Worm (Caenorhabditis elegans) whole organism, young adult: ENCODE measurements around the gene F21C10.19.

Experiments
- B0261.1 ChIP-seq: sonication (generic microtip); optimal IDR thresholded peaks from 2 replicates; lab custom pipeline; 2016; ENCODE audit warnings: mild to moderate bottlenecking, missing genetic modification characterization, moderate library complexity, missing compliant biosample characterization
- B0336.3 ChIP-seq: fragments of 200-800 bp; sonication (Bioruptor generic); IDR thresholded peaks from 2 replicates; pipeline ENCODE4 v1.3.6; 2022; ENCODE audit warnings: missing genetic modification characterization, missing compliant biosample characterization
- C17E4.6 ChIP-seq: fragments of 200-800 bp; sonication (Bioruptor generic); IDR thresholded peaks from 2 replicates; pipeline ENCODE4 v1.3.6; 2022; ENCODE audit warnings: missing genetic modification reagents, missing genetic modification characterization, missing compliant biosample characterization
- D2030.7 ChIP-seq: fragments of 200-800 bp; sonication (Bioruptor generic); IDR thresholded peaks from 2 replicates; pipeline ENCODE4 v1.3.6; 2022; ENCODE audit warnings: missing genetic modification reagents, missing genetic modification characterization, missing compliant biosample characterization
- F33H1.4 ChIP-seq: fragments of 200-800 bp; sonication (Bioruptor generic); IDR thresholded peaks from 2 replicates; pipeline ENCODE4 v1.3.6; 2022; ENCODE audit warnings: missing genetic modification reagents, missing genetic modification characterization, missing compliant biosample characterization
- F55B11.4 ChIP-seq: sonication (generic microtip); optimal IDR thresholded peaks from 2 replicates; lab custom pipeline; 2016; ENCODE audit warnings: missing compliant biosample characterization, missing genetic modification characterization, borderline replicate concordance; ENCODE audit not compliant: insufficient read depth
- F57A8.1 ChIP-seq: fragments of 200-800 bp; sonication (Bioruptor generic); optimal IDR thresholded peaks from 2 replicates; lab custom pipeline; 2018; ENCODE audit warnings: mild to moderate bottlenecking, missing genetic modification characterization, moderate library complexity, missing compliant biosample characterization
- Y53G8AR.9 ChIP-seq: fragments of 200-800 bp; sonication (Bioruptor generic); conservative IDR thresholded peaks from 2 replicates; pipeline ENCODE4 v1.3.6; 2022; ENCODE audit warnings: missing genetic modification reagents, missing genetic modification characterization, missing compliant biosample characterization
- Y79H2A.3 ChIP-seq: fragments of 200-800 bp; sonication (Bioruptor generic); conservative IDR thresholded peaks from 2 replicates; pipeline ENCODE4 v1.3.6; 2022; ENCODE audit warnings: missing genetic modification reagents, missing genetic modification characterization, missing compliant biosample characterization
- Y95B8A.8 ChIP-seq: fragments of 200-800 bp; sonication (Bioruptor generic); IDR thresholded peaks from 2 replicates; pipeline ENCODE4 v1.3.6; 2022; ENCODE audit warnings: missing genetic modification reagents, missing genetic modification characterization, missing compliant biosample characterization
- akir-1 ChIP-seq: fragments of 200-800 bp; sonication (Bioruptor generic); optimal IDR thresholded peaks from 2 replicates; lab custom pipeline; 2018; ENCODE audit warnings: mild to moderate bottlenecking, missing genetic modification characterization, moderate library complexity, missing compliant biosample characterization
- aptf-2 ChIP-seq: fragments of 200-800 bp; sonication (Bioruptor generic); conservative IDR thresholded peaks from 2 replicates; pipeline ENCODE4 v1.3.6; 2022; ENCODE audit warnings: missing genetic modification reagents, missing genetic modification characterization, missing compliant biosample characterization
- atf-7 ChIP-seq: sonication (generic microtip); optimal IDR thresholded peaks from 2 replicates; lab custom pipeline; 2017; ENCODE audit warnings: mild to moderate bottlenecking, missing genetic modification characterization, missing compliant biosample characterization
- attf-3 ChIP-seq: fragments of 200-800 bp; sonication (Bioruptor generic); conservative IDR thresholded peaks from 2 replicates; pipeline ENCODE4 v1.3.6; 2022; ENCODE audit warnings: missing genetic modification reagents, missing genetic modification characterization, missing compliant biosample characterization
- cebp-1 ChIP-seq, 2 experiments: fragments of 200-800 bp in 1 of 2; sonication (Bioruptor generic) in 1 of 2; sonication (generic microtip) in 1 of 2; IDR thresholded peaks in 1 of 2; optimal IDR thresholded peaks in 1 of 2; 2 replicates each; pipeline versions ENCODE4 v1.3.6 to Lab custom; 2017 to 2022; ENCODE audit warnings: missing compliant biosample characterization in 2 of 2, missing genetic modification characterization in 2 of 2, mild to moderate bottlenecking in 1 of 2, missing genetic modification reagents in 1 of 2, moderate library complexity in 1 of 2
- cebp-2 ChIP-seq: fragments of 200-800 bp; sonication (Bioruptor generic); IDR thresholded peaks from 2 replicates; pipeline ENCODE4 v1.3.6; 2022; ENCODE audit warnings: missing genetic modification characterization, missing compliant biosample characterization
- ceh-100 ChIP-seq: fragments of 200-800 bp; sonication (Bioruptor generic); IDR thresholded peaks from 2 replicates; pipeline ENCODE4 v1.3.6; 2022; ENCODE audit warnings: missing genetic modification reagents, missing genetic modification characterization, missing compliant biosample characterization
- ceh-40 ChIP-seq: fragments of 200-800 bp; sonication (Bioruptor generic); IDR thresholded peaks from 2 replicates; pipeline ENCODE4 v1.3.6; 2022; ENCODE audit warnings: missing genetic modification characterization, missing compliant biosample characterization
- ekl-4 ChIP-seq: fragments of 200-800 bp; sonication (Bioruptor generic); IDR thresholded peaks from 2 replicates; pipeline ENCODE4 v1.3.6; 2022; ENCODE audit warnings: missing genetic modification reagents, missing genetic modification characterization, missing compliant biosample characterization
- hmg-1.2 ChIP-seq: fragments of 200-800 bp; sonication (Bioruptor generic); IDR thresholded peaks from 2 replicates; pipeline ENCODE4 v1.3.6; 2022; ENCODE audit warnings: missing genetic modification reagents, missing genetic modification characterization, missing compliant biosample characterization
- hmg-20 ChIP-seq: fragments of 200-800 bp; sonication (Bioruptor generic); IDR thresholded peaks from 2 replicates; pipeline ENCODE4 v1.3.6; 2022; ENCODE audit warnings: missing genetic modification reagents, missing genetic modification characterization, missing compliant biosample characterization
- hrde-1 ChIP-seq: sonication (generic microtip); optimal IDR thresholded peaks from 2 replicates; lab custom pipeline; 2016; ENCODE audit warnings: missing genetic modification characterization, mild to moderate bottlenecking, missing compliant biosample characterization, moderate library complexity, missing genotype, missing genetic modification reagents, borderline replicate concordance
- let-526 ChIP-seq: fragments of 200-800 bp; sonication (Bioruptor generic); IDR thresholded peaks from 2 replicates; pipeline ENCODE4 v1.3.6; 2022; ENCODE audit warnings: missing genetic modification reagents, missing genetic modification characterization, missing compliant biosample characterization
- lin-54 ChIP-seq: fragments of 200-800 bp; sonication (Bioruptor generic); optimal IDR thresholded peaks from 2 replicates; lab custom pipeline; 2018; ENCODE audit warnings: mild to moderate bottlenecking, missing genetic modification characterization, missing compliant biosample characterization
- mes-4 ChIP-seq: sonication (generic microtip); optimal IDR thresholded peaks from 2 replicates; lab custom pipeline; 2016; ENCODE audit warnings: missing genotype, missing genetic modification characterization, missing compliant biosample characterization
- nfya-2 ChIP-seq: fragments of 200-800 bp; sonication (Bioruptor generic); IDR thresholded peaks from 2 replicates; pipeline ENCODE4 v1.3.6; 2022; ENCODE audit warnings: missing genetic modification reagents, missing genetic modification characterization, missing compliant biosample characterization
- nhr-120 ChIP-seq: fragments of 200-800 bp; sonication (Bioruptor generic); IDR thresholded peaks from 2 replicates; pipeline ENCODE4 v1.3.6; 2022; ENCODE audit warnings: missing genetic modification characterization, missing compliant biosample characterization
- nhr-80 ChIP-seq: sonication (generic microtip); optimal IDR thresholded peaks from 2 replicates; lab custom pipeline; 2016; ENCODE audit warnings: missing genetic modification characterization, missing compliant biosample characterization
- pbrm-1 ChIP-seq: fragments of 200-800 bp; sonication (Bioruptor generic); IDR thresholded peaks from 2 replicates; pipeline ENCODE4 v1.3.6; 2022; ENCODE audit warnings: missing genetic modification reagents, missing genetic modification characterization, missing compliant biosample characterization
- rec-8 ChIP-seq, 2 experiments: sonication (generic microtip); optimal IDR thresholded peaks; 2 replicates each; lab custom pipeline; 2016; ENCODE audit warnings: mild to moderate bottlenecking in 2 of 2, missing genetic modification characterization in 2 of 2, missing genetic modification reagents in 2 of 2, missing genotype in 2 of 2, missing biosample characterization in 1 of 2, missing compliant biosample characterization in 1 of 2, moderate library complexity in 1 of 2
- repo-1 ChIP-seq: sonication (generic microtip); optimal IDR thresholded peaks from 2 replicates; lab custom pipeline; 2017; ENCODE audit warnings: mild to moderate bottlenecking, missing genetic modification characterization, missing compliant biosample characterization
- rpc-1 ChIP-seq, 2 experiments: fragments of 150-350 bp in 1 of 2; sonication (generic microtip) in 1 of 2; optimal IDR thresholded peaks; 2 replicates each; lab custom pipeline; 2014 to 2018; ENCODE audit warnings: missing biosample characterization in 1 of 2, missing genetic modification characterization in 1 of 2, missing genetic modification reagents in 1 of 2, missing genotype in 1 of 2
- snpc-1.1 ChIP-seq: sonication (generic microtip); optimal IDR thresholded peaks from 2 replicates; lab custom pipeline; 2017; ENCODE audit warnings: missing genetic modification characterization, mild to moderate bottlenecking, missing compliant biosample characterization, antibody characterized with exemption, moderate library complexity, missing genotype, missing genetic modification reagents; ENCODE audit not compliant: insufficient read depth
- somi-1 ChIP-seq: fragments of 200-800 bp; sonication (Bioruptor generic); optimal IDR thresholded peaks from 2 replicates; lab custom pipeline; 2018; ENCODE audit warnings: mild to moderate bottlenecking, missing genetic modification characterization, missing compliant biosample characterization
- tbp1 ChIP-seq: fragments of 200-800 bp; sonication (Bioruptor generic); optimal IDR thresholded peaks from 2 replicates; lab custom pipeline; 2018; ENCODE audit warnings: mild to moderate bottlenecking, missing genetic modification characterization, missing compliant biosample characterization
- tbx-9 ChIP-seq: sonication (generic microtip); optimal IDR thresholded peaks from 2 replicates; lab custom pipeline; 2016; ENCODE audit warnings: borderline replicate concordance, missing genetic modification characterization, inconsistent platforms, missing compliant biosample characterization
- tlf-1 ChIP-seq: fragments of 200-800 bp; sonication (Bioruptor generic); optimal IDR thresholded peaks from 2 replicates; lab custom pipeline; 2018; ENCODE audit warnings: mild to moderate bottlenecking, missing genetic modification characterization, missing compliant biosample characterization
- ztf-26 ChIP-seq: sonication (generic microtip); optimal IDR thresholded peaks from 2 replicates; lab custom pipeline; 2017; ENCODE audit warnings: missing genetic modification characterization, missing compliant biosample characterization
- ztf-28 ChIP-seq: fragments of 200-800 bp; sonication (Bioruptor generic); IDR thresholded peaks from 2 replicates; pipeline ENCODE4 v1.3.6; 2022; ENCODE audit warnings: missing genetic modification reagents, missing genetic modification characterization, missing compliant biosample characterization
- ztf-3 ChIP-seq: fragments of 200-800 bp; sonication (Bioruptor generic); optimal IDR thresholded peaks from 2 replicates; lab custom pipeline; 2018; ENCODE audit warnings: mild to moderate bottlenecking, missing genetic modification characterization, missing compliant biosample characterization

Gene F21C10.19

ce11 chrV:9166306-9166705 is 35.4 kb downstream of the F21C10.19 start (continued):
- TF ChIP-seq F55B11.4 (no peak), akir-1 (GFP tag; lab: Kevin White, UChicago) (no peak)
- TF ChIP-seq, all 124 proteins: peak for 0

ce11 chrV:9168089-9168488 is 37.2 kb downstream of the F21C10.19 start, which contains the start of gene B0222.11:
B0222.11 (minus strand) TSS chrV:9168189.
- no peak for TF ChIP-seq nhr-120 (GFP tag; lab: Robert Waterston, UW)
- no peak for TF ChIP-seq repo-1 (tag; lab: Kevin White, UChicago)
- TF ChIP-seq rpc-1 (optimal IDR thresholded peaks at IDR 0.05; lab: Kevin White, UChicago): no peak
- no peak for TF ChIP-seq rpc-1 (tag; optimal IDR thresholded peaks at IDR 0.05; lab: Kevin White, UChicago)
- TF ChIP-seq cebp-2 (GFP tag; lab: Robert Waterston, UW): no peak
- no peak for TF ChIP-seq pbrm-1
- no peak for TF ChIP-seq D2030.7 (GFP tag; lab: Robert Waterston, UW)
- no peak for TF ChIP-seq atf-7 (tag; lab: Kevin White, UChicago)
- no peak for TF ChIP-seq hmg-20 (GFP tag; lab: Robert Waterston, UW)
- TF ChIP-seq F33H1.4: no peak
- no peak for TF ChIP-seq rec-8 (tag; optimal IDR thresholded peaks at IDR 0.05; lab: Kevin White, UChicago)
- no peak for TF ChIP-seq ztf-28 (GFP tag; lab: Robert Waterston, UW)
- no peak for TF ChIP-seq ekl-4 (GFP tag; lab: Robert Waterston, UW)

ce11 chrV:9172989-9173388 is 42.1 kb downstream of the F21C10.19 start, which contains the start of gene gad-3:
gad-3 (minus strand) TSS chrV:9173005.
- TF ChIP-seq aptf-2 (no peak), nhr-80 (peak; percentile 60)
- TF ChIP-seq, all 124 proteins: peak for 1

ce11 chrV:9173789-9174188 is 42.9 kb downstream of the F21C10.19 start, which contains the start of gene pqn-16:
pqn-16 (plus strand) TSS chrV:9174089.
- TF ChIP-seq ztf-3 (no peak), snpc-1.1 (no peak), Y95B8A.8 (no peak), nhr-80 (no peak), C17E4.6 (GFP tag; lab: Robert Waterston, UW) (no peak), tlf-1 (no peak), Y79H2A.3 (GFP tag; lab: Robert Waterston, UW) (no peak), mes-4 (tag; lab: Kevin White, UChicago) (no peak), B0261.1 (no peak), hmg-1.2 (no peak), F57A8.1 (GFP tag; lab: Kevin White, UChicago) (no peak), tbx-9 (tag; lab: Kevin White, UChicago) (no peak), aptf-2 (no peak), let-526 (GFP tag; lab: Robert Waterston, UW) (no peak)

ce11 chrV:9175218-9175837 is 44.5 kb downstream of the F21C10.19 start, which contains the start of gene spas-1:
spas-1 (plus strand) TSS chrV:9175789.
- TF ChIP-seq nfya-2 (GFP tag; lab: Robert Waterston, UW) (no peak), Y53G8AR.9 (GFP tag; lab: Robert Waterston, UW) (0 out of 2 replicates have a peak, but pooled peaks have one; percentile 22), B0336.3 (peak; percentile 67), snpc-1.1 (peak; percentile 16), lin-54 (peak; percentile 97), hrde-1 (no peak), ceh-100 (GFP tag; lab: Robert Waterston, UW) (peak; percentile 34; the same call in 1 of the 2 replicates), nhr-80 (peak; percentile 77), ztf-26 (peak; percentile 56), cebp-1 (GFP tag; IDR thresholded peaks at IDR 0.05; lab: Robert Waterston, UW) (0 out of 2 replicates have a peak, but pooled peaks have one; percentile 37), cebp-1 (tag; optimal IDR thresholded peaks at IDR 0.05; lab: Kevin White, UChicago) (peak; percentile 89), repo-1 (tag; lab: Kevin White, UChicago) (peak; percentile 38), ceh-40 (GFP tag; lab: Robert Waterston, UW) (no peak), somi-1 (GFP tag; lab: Kevin White, UChicago) (peak; percentile 25), attf-3 (GFP tag; lab: Robert Waterston, UW) (0 out of 2 replicates have a peak, but pooled peaks have one; percentile 14), tbp1 (GFP tag; lab: Kevin White, UChicago) (peak; percentile 67), tbx-9 (tag; lab: Kevin White, UChicago) (no peak)
